Worm (Caenorhabditis elegans) whole organism, early embryonic: ENCODE results near the gene F48E8.4.

Source experiments
- B0310.2 ChIP-seq: sonication (generic microtip); optimal IDR thresholded peaks from 2 replicates; lab custom pipeline; 2016; ENCODE audit warnings: mild to moderate bottlenecking, missing genetic modification characterization, missing compliant biosample characterization
- F13C5.2 ChIP-seq: sonication (generic microtip); optimal IDR thresholded peaks from 2 replicates; lab custom pipeline; 2017; ENCODE audit warnings: mild to moderate bottlenecking, missing genetic modification characterization, inconsistent platforms, missing compliant biosample characterization
- aly-1 ChIP-seq: sonication (generic microtip); optimal IDR thresholded peaks from 2 replicates; lab custom pipeline; 2016; ENCODE audit warnings: missing genetic modification characterization, missing compliant biosample characterization
- ama-1 ChIP-seq: fragments of 150-350 bp; optimal IDR thresholded peaks from 2 replicates; lab custom pipeline; 2014
- ceh-13 ChIP-seq: fragments of 200-800 bp; sonication (Bioruptor generic); optimal IDR thresholded peaks from 2 replicates; lab custom pipeline; 2018; ENCODE audit warnings: mild to moderate bottlenecking, missing genetic modification characterization, missing compliant biosample characterization
- ceh-36 ChIP-seq: sonication (generic microtip); optimal IDR thresholded peaks from 2 replicates; lab custom pipeline; 2016; ENCODE audit warnings: missing genetic modification characterization, inconsistent platforms, missing compliant biosample characterization
- ets-7 ChIP-seq: sonication (generic microtip); optimal IDR thresholded peaks from 2 replicates; lab custom pipeline; 2016; ENCODE audit warnings: missing genotype, missing genetic modification characterization, missing compliant biosample characterization
- flt-1 ChIP-seq: fragments of 200-800 bp; sonication (Bioruptor generic); IDR thresholded peaks from 2 replicates; pipeline ENCODE4 v1.3.6; 2022; ENCODE audit warnings: missing genetic modification characterization, missing compliant biosample characterization
- hmbx-1 ChIP-seq: sonication (generic microtip); optimal IDR thresholded peaks from 2 replicates; lab custom pipeline; 2016; ENCODE audit warnings: mild to moderate bottlenecking, missing genetic modification characterization, missing compliant biosample characterization
- hmg-4 ChIP-seq: fragments of 200-800 bp; sonication (Bioruptor generic); optimal IDR thresholded peaks from 2 replicates; lab custom pipeline; 2018; ENCODE audit warnings: mild to moderate bottlenecking, missing genetic modification characterization, missing compliant biosample characterization
- hnd-1 ChIP-seq: sonication (generic microtip); optimal IDR thresholded peaks from 2 replicates; lab custom pipeline; 2016; ENCODE audit warnings: missing genetic modification characterization, missing compliant biosample characterization
- pes-1 ChIP-seq: fragments of 200-800 bp; sonication (Bioruptor generic); IDR thresholded peaks from 2 replicates; pipeline ENCODE4 v1.3.6; 2022; ENCODE audit warnings: missing genetic modification reagents, missing genetic modification characterization, missing compliant biosample characterization
- scrt-1 ChIP-seq: fragments of 200-800 bp; sonication (Bioruptor generic); IDR thresholded peaks from 2 replicates; pipeline ENCODE4 v1.3.6; 2022; ENCODE audit warnings: missing genetic modification characterization, missing compliant biosample characterization
- sea-1 ChIP-seq: fragments of 200-800 bp; sonication (Bioruptor generic); conservative IDR thresholded peaks from 2 replicates; pipeline ENCODE4 v1.3.6; 2022; ENCODE audit warnings: missing genetic modification characterization, missing compliant biosample characterization
- tbx-11 ChIP-seq: fragments of 200-800 bp; sonication (Bioruptor generic); IDR thresholded peaks from 2 replicates; pipeline ENCODE4 v1.3.6; 2022; ENCODE audit warnings: missing genetic modification characterization, missing compliant biosample characterization
- tbx-37 ChIP-seq: fragments of 200-800 bp; sonication (Bioruptor generic); conservative IDR thresholded peaks from 2 replicates; pipeline ENCODE4 v1.3.6; 2022; ENCODE audit warnings: missing genetic modification reagents, missing genetic modification characterization, missing compliant biosample characterization
- tra-4 ChIP-seq: sonication (generic microtip); optimal IDR thresholded peaks from 2 replicates; lab custom pipeline; 2017; ENCODE audit warnings: missing genetic modification characterization, missing compliant biosample characterization

Gene F48E8.4

ce11 chrIII:5423665-5424133, 29.7 kb upstream of the F48E8.4 start, which contains the start of gene dnj-24:
Gene dnj-24 (minus strand): TSS chrIII:5424083.
- TF ChIP-seq hmg-4 (GFP tag; lab: Kevin White, UChicago) (peak; percentile 5), tra-4 (tag; lab: Kevin White, UChicago) (no peak)

- TF ChIP-seq sea-1 (GFP tag; lab: Robert Waterston, UW) (no peak), B0310.2 (no peak), ama-1 (no peak), flt-1 (no peak), pes-1 (no peak)
Measured at ce11 chrIII:5424363-5424762, 29.0 kb upstream of the F48E8.4 start.

ce11 chrIII:5427096-5427495, 26.3 kb upstream of the F48E8.4 start:
- TF ChIP-seq scrt-1 (GFP tag; lab: Robert Waterston, UW) = no peak

- TF ChIP-seq F13C5.2 (tag; lab: Kevin White, UChicago) (no peak), ama-1 (no peak), aly-1 (tag; lab: Kevin White, UChicago) (no peak), sea-1 (GFP tag; lab: Robert Waterston, UW) (no peak), ets-7 (tag; lab: Kevin White, UChicago) (no peak), tra-4 (tag; lab: Kevin White, UChicago) (no peak), tbx-37 (GFP tag; lab: Robert Waterston, UW) (no peak), B0310.2 (no peak), ceh-36 (tag; lab: Kevin White, UChicago) (no peak), flt-1 (no peak), hmbx-1 (tag; lab: Kevin White, UChicago) (no peak), pes-1 (no peak), tbx-11 (no peak), hnd-1 (tag; lab: Kevin White, UChicago) (no peak), ceh-13 (no peak), hmg-4 (GFP tag; lab: Kevin White, UChicago) (no peak), scrt-1 (GFP tag; lab: Robert Waterston, UW) (no peak)
Measured at ce11 chrIII:5436306-5436705, 17.1 kb upstream of the F48E8.4 start.

ce11 chrIII:5438064-5438463, 15.3 kb upstream of the F48E8.4 start:
- TF ChIP-seq flt-1 = no peak
- TF ChIP-seq ceh-36 (tag; lab: Kevin White, UChicago) = no peak
- TF ChIP-seq ama-1 = no peak
- TF ChIP-seq ceh-13 = no peak
- TF ChIP-seq hmg-4 (GFP tag; lab: Kevin White, UChicago) = no peak
- no peak for TF ChIP-seq hnd-1 (tag; lab: Kevin White, UChicago)
- TF ChIP-seq hmbx-1 (tag; lab: Kevin White, UChicago) = no peak
- TF ChIP-seq aly-1 (tag; lab: Kevin White, UChicago) = no peak
- no peak for TF ChIP-seq scrt-1 (GFP tag; lab: Robert Waterston, UW)
- no peak for TF ChIP-seq sea-1 (GFP tag; lab: Robert Waterston, UW)
- TF ChIP-seq tra-4 (tag; lab: Kevin White, UChicago) = no peak

ce11 chrIII:5440540-5440939, 12.8 kb upstream of the F48E8.4 start, which contains the start of gene W03A5.6:
Gene W03A5.6 (minus strand): TSS chrIII:5440640.
- TF ChIP-seq ceh-13 (no peak), pes-1 (no peak), tra-4 (tag; lab: Kevin White, UChicago) (no peak), sea-1 (GFP tag; lab: Robert Waterston, UW) (no peak), F13C5.2 (tag; lab: Kevin White, UChicago) (no peak), hmg-4 (GFP tag; lab: Kevin White, UChicago) (no peak), hnd-1 (tag; lab: Kevin White, UChicago) (no peak), ceh-36 (tag; lab: Kevin White, UChicago) (no peak), B0310.2 (no peak), ama-1 (no peak), tbx-11 (no peak), ets-7 (tag; lab: Kevin White, UChicago) (no peak), scrt-1 (GFP tag; lab: Robert Waterston, UW) (no peak), aly-1 (tag; lab: Kevin White, UChicago) (no peak)

DNA sequence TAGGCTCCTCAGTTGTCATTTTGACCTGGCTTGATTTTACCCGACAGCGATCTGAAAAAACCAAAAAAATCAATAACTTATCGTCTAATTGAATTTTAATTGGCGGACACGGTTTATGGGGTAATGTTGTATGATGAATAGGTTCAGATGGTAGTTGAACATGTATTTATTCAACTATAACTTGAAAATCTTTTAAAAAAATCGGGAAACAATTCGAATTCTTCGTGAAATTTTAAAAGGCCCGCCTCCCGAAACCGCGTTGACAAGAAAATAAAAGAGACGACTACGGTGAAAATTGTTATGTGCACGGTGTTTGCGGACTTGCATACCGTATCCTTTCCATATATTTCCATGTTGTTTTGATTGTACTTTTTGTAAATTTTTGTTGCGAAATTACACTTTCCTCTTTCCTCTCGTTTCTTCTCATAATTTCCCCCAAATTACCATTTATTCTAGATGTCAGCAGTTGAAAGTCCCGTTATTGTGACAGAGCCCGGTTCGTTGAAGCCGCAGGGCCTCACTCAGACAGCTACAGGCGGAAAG, 10.6 kb upstream of the F48E8.4 start, which contains the start of the genes T24G10.2 and disl-2:
Gene T24G10.2, minus strand, starts transcription at position 51 of the 543 bp plus-strand sequence.
Gene disl-2, plus strand, starts transcription at position 457 of the 543 bp plus-strand sequence.
- TF ChIP-seq F13C5.2 (tag; lab: Kevin White, UChicago) (peak; percentile 41), aly-1 (tag; lab: Kevin White, UChicago) (no peak), hmbx-1 (tag; lab: Kevin White, UChicago) (no peak), ceh-13 (no peak)

DNA sequence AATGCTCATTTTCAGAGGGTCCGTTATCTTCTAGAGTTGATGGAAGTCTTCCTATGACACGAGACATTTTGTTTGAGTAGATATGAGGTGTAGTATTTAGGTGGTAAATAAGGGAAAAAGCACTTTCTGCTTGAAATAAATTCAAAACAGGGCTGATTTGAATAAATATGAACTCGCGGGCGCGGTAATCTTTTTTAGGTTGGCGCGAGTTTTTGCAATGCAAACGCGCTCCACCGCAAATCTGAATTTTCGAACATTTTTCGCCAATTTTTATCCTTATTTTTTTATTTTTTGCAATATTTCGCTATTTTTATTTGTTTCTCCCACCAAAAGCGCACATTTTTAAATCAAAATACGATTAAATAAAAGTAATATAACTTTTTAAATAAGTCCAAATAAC, 5.2 kb upstream of the F48E8.4 start, which contains the start of gene skpt-1:
Gene skpt-1, minus strand, starts transcription at position 219 of the 400 bp plus-strand sequence.
- no peak for TF ChIP-seq scrt-1 (GFP tag; lab: Robert Waterston, UW)
- no peak for TF ChIP-seq F13C5.2 (tag; lab: Kevin White, UChicago)
- TF ChIP-seq tra-4 (tag; lab: Kevin White, UChicago) = no peak
- no peak for TF ChIP-seq flt-1
